Fruit fly (Drosophila melanogaster): ENCODE results near the gene Syx5.

DNA sequence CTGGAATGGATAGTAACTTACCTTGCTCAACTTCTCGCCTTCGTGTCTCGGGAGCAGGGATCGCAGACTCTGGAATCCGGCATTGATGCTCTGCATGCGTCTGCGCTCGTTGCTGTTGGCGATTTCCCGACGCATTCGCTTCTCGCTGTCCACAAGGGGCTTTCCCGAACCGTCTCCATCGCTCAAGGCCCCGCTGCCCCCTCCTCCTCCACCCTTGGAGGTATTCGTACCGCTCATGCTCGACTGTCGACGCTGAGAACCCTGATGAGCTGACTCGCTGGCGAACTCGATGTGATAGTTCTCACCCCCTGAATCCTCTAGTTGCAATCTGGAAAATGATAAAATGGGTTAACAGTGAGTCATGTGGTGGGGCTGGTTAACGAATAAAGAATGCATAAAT lies 28.3 kb upstream of the Syx5 start:
- no peak for TF ChIP-seq CTCF (optimal IDR thresholded peaks at IDR 0.05)
- no peak for TF ChIP-seq CG8478 (optimal IDR thresholded peaks at IDR 0.05)

All from S2 (cell line).